Fruit fly (Drosophila melanogaster) whole organism, embryonic: ENCODE measurements around the gene Or65a.

Source experiments
- Ada2b ChIP-seq: fragments of 200-800 bp; sonication (Bioruptor generic); IDR thresholded peaks from 2 replicates; pipeline ENCODE4 v1.3.6; 2022; ENCODE audit warnings: missing biosample characterization, missing genetic modification characterization
- Antp ChIP-seq: fragments of 200-800 bp; sonication (Bioruptor generic); optimal IDR thresholded peaks from 3 replicates; lab custom pipeline; 2016; ENCODE audit warnings: missing biosample characterization, missing genetic modification characterization
- CG11247 ChIP-seq: fragments of 200-800 bp; sonication (Bioruptor generic); IDR thresholded peaks from 2 replicates; pipeline ENCODE4 v1.3.6; 2022; ENCODE audit warnings: missing biosample characterization, missing genetic modification characterization
- CG11504 ChIP-seq: fragments of 200-800 bp; sonication (Bioruptor generic); optimal IDR thresholded peaks from 3 replicates; lab custom pipeline; 2019; ENCODE audit warnings: missing biosample characterization, mild to moderate bottlenecking, missing genetic modification characterization, moderate library complexity
- CG14050 ChIP-seq: fragments of 200-800 bp; sonication (Bioruptor generic); IDR thresholded peaks from 3 replicates; pipeline ENCODE4 v1.3.6; 2022; ENCODE audit warnings: missing biosample characterization, missing genetic modification characterization
- CG15269 ChIP-seq: fragments of 200-800 bp; sonication (Bioruptor generic); optimal IDR thresholded peaks from 2 replicates; lab custom pipeline; 2018; ENCODE audit warnings: missing biosample characterization, mild to moderate bottlenecking, missing genetic modification characterization, moderate library complexity
- CG15514 ChIP-seq: fragments of 200-800 bp; sonication (Bioruptor generic); optimal IDR thresholded peaks from 3 replicates; lab custom pipeline; 2017; ENCODE audit warnings: missing biosample characterization, missing genetic modification characterization, mild to moderate bottlenecking, moderate library complexity, missing genetic modification reagents
- CG17385 ChIP-seq: fragments of 200-800 bp; sonication (Bioruptor generic); optimal IDR thresholded peaks from 3 replicates; lab custom pipeline; 2018; ENCODE audit warnings: missing biosample characterization, mild to moderate bottlenecking, missing genetic modification characterization
- CG18599 ChIP-seq: fragments of 200-800 bp; sonication (Bioruptor generic); optimal IDR thresholded peaks from 3 replicates; lab custom pipeline; 2017; ENCODE audit warnings: missing biosample characterization, missing genetic modification characterization, mild to moderate bottlenecking, moderate library complexity, missing genetic modification reagents
- CG18764 ChIP-seq: fragments of 200-800 bp; sonication (Bioruptor generic); optimal IDR thresholded peaks from 3 replicates; lab custom pipeline; 2016; ENCODE audit warnings: missing biosample characterization, missing genetic modification characterization
- CG2120 ChIP-seq: fragments of 200-800 bp; sonication (Bioruptor generic); optimal IDR thresholded peaks from 3 replicates; lab custom pipeline; 2016; ENCODE audit warnings: missing biosample characterization, missing genetic modification characterization
- CG2678 ChIP-seq: fragments of 200-800 bp; sonication (Bioruptor generic); optimal IDR thresholded peaks from 3 replicates; lab custom pipeline; 2019; ENCODE audit warnings: missing biosample characterization, mild to moderate bottlenecking, missing genetic modification characterization, moderate library complexity
- CG32532 ChIP-seq: fragments of 200-800 bp; sonication (Bioruptor generic); IDR thresholded peaks from 2 replicates; pipeline ENCODE4 v1.3.6; 2022; ENCODE audit warnings: missing biosample characterization, missing genetic modification characterization
- CG6683 ChIP-seq: fragments of 200-800 bp; sonication (Bioruptor generic); optimal IDR thresholded peaks from 2 replicates; lab custom pipeline; 2017; ENCODE audit warnings: missing biosample characterization, mild to moderate bottlenecking, missing genetic modification characterization, missing genetic modification reagents
- CG7357 ChIP-seq: fragments of 200-800 bp; sonication (Bioruptor generic); IDR thresholded peaks from 3 replicates; pipeline ENCODE4 v1.3.6; 2022; ENCODE audit warnings: missing biosample characterization, missing genetic modification characterization
- CG7556 ChIP-seq: fragments of 200-800 bp; sonication (Bioruptor generic); optimal IDR thresholded peaks from 2 replicates; lab custom pipeline; 2017; ENCODE audit warnings: missing biosample characterization, mild to moderate bottlenecking, missing genetic modification characterization
- CG8290 ChIP-seq, 3 experiments: fragments of 200-800 bp; sonication (Bioruptor generic); optimal IDR thresholded peaks; 2 replicates each; lab custom pipeline; 2016 to 2019; ENCODE audit warnings: missing biosample characterization in 3 of 3, missing genetic modification characterization in 3 of 3, mild to moderate bottlenecking in 2 of 3, moderate library complexity in 1 of 3
- CG9797 ChIP-seq: fragments of 200-800 bp; sonication (Bioruptor generic); optimal IDR thresholded peaks from 3 replicates; lab custom pipeline; 2018; ENCODE audit warnings: missing biosample characterization, mild to moderate bottlenecking, missing genetic modification characterization
- CoRest ChIP-seq: fragments of 200-800 bp; sonication (Bioruptor generic); optimal IDR thresholded peaks from 3 replicates; lab custom pipeline; 2018; ENCODE audit warnings: missing biosample characterization, mild to moderate bottlenecking, missing genetic modification characterization, moderate library complexity
- Fer3 ChIP-seq: fragments of 200-800 bp; sonication (Bioruptor generic); optimal IDR thresholded peaks from 2 replicates; lab custom pipeline; 2018; ENCODE audit warnings: missing biosample characterization, mild to moderate bottlenecking, missing genetic modification characterization, moderate library complexity
- H2.0 ChIP-seq: fragments of 200-800 bp; sonication (Bioruptor generic); IDR thresholded peaks from 2 replicates; pipeline ENCODE4 v1.3.6; 2022; ENCODE audit warnings: missing biosample characterization, missing genetic modification characterization
- Hr51 ChIP-seq, 2 experiments: fragments of 200-800 bp; sonication (Bioruptor generic); optimal IDR thresholded peaks; 2 replicates in 1 of 2; 3 replicates in 1 of 2; lab custom pipeline; 2016 to 2018; ENCODE audit warnings: missing biosample characterization in 2 of 2, missing genetic modification characterization in 2 of 2, mild to moderate bottlenecking in 1 of 2, moderate library complexity in 1 of 2
- Med ChIP-seq: fragments of 200-800 bp; sonication (Bioruptor generic); peaks from one replicate; lab custom pipeline; 2016; ENCODE audit warnings: missing biosample characterization, missing genetic modification characterization, mild to moderate bottlenecking, inconsistent platforms, moderate library complexity
- Ptx1 ChIP-seq: fragments of 200-800 bp; sonication (Bioruptor generic); IDR thresholded peaks from 2 replicates; pipeline ENCODE4 v1.3.6; 2022; ENCODE audit warnings: missing biosample characterization, missing genetic modification characterization
- Sox102F ChIP-seq: fragments of 200-800 bp; sonication (Bioruptor generic); optimal IDR thresholded peaks from 2 replicates; lab custom pipeline; 2018; ENCODE audit warnings: missing biosample characterization, mild to moderate bottlenecking, missing genetic modification characterization, moderate library complexity
- Spps ChIP-seq: fragments of 200-800 bp; sonication (Bioruptor generic); optimal IDR thresholded peaks from 2 replicates; lab custom pipeline; 2018; ENCODE audit warnings: missing biosample characterization, mild to moderate bottlenecking, missing genetic modification characterization
- bsh ChIP-seq, 2 experiments: fragments of 200-800 bp; sonication (Bioruptor generic); optimal IDR thresholded peaks; 2 replicates each; lab custom pipeline; 2017 to 2018; ENCODE audit warnings: mild to moderate bottlenecking in 2 of 2, missing biosample characterization in 2 of 2, missing genetic modification characterization in 2 of 2, moderate library complexity in 1 of 2
- dmrt99B ChIP-seq: fragments of 200-800 bp; sonication (Bioruptor generic); optimal IDR thresholded peaks from 2 replicates; lab custom pipeline; 2018; ENCODE audit warnings: missing biosample characterization, mild to moderate bottlenecking, missing genetic modification characterization, moderate library complexity
- exex ChIP-seq: fragments of 200-800 bp; sonication (Bioruptor generic); optimal IDR thresholded peaks from 4 replicates; lab custom pipeline; 2018; ENCODE audit warnings: missing biosample characterization, mild to moderate bottlenecking, missing genetic modification characterization, moderate library complexity
- fd102C ChIP-seq: fragments of 200-800 bp; sonication (Bioruptor generic); optimal IDR thresholded peaks from 2 replicates; lab custom pipeline; 2018; ENCODE audit warnings: missing biosample characterization, mild to moderate bottlenecking, missing genetic modification characterization, moderate library complexity
- gem ChIP-seq: fragments of 200-800 bp; sonication (Bioruptor generic); optimal IDR thresholded peaks from 2 replicates; lab custom pipeline; 2019; ENCODE audit warnings: missing biosample characterization, mild to moderate bottlenecking, missing genetic modification characterization, moderate library complexity
- grau ChIP-seq: fragments of 200-800 bp; optimal IDR thresholded peaks from 3 replicates; lab custom pipeline; 2019; ENCODE audit warnings: missing biosample characterization, mild to moderate bottlenecking, missing genetic modification characterization, moderate library complexity
- prd ChIP-seq, 3 experiments: fragments of >200 bp in 2 of 3; fragments of 200-800 bp in 1 of 3; sonication (Bioruptor generic) in 1 of 3; optimal IDR thresholded peaks in 2 of 3; IDR thresholded peaks in 1 of 3; 2 replicates in 2 of 3; 3 replicates in 1 of 3; pipeline versions ENCODE4 v1.3.6 to Lab custom; 2017 to 2022; ENCODE audit warnings: missing biosample characterization in 1 of 3, missing genetic modification characterization in 1 of 3
- ro ChIP-seq: fragments of 200-800 bp; sonication (Bioruptor generic); IDR thresholded peaks from 2 replicates; pipeline ENCODE4 v1.3.6; 2022; ENCODE audit warnings: missing biosample characterization, missing genetic modification characterization
- row ChIP-seq: fragments of 200-800 bp; sonication (Bioruptor generic); IDR thresholded peaks from 3 replicates; pipeline ENCODE4 v1.3.6; 2022; ENCODE audit warnings: missing biosample characterization, missing genetic modification characterization
- scrt ChIP-seq: fragments of 200-800 bp; sonication (Bioruptor generic); optimal IDR thresholded peaks from 2 replicates; lab custom pipeline; 2018; ENCODE audit warnings: missing biosample characterization, mild to moderate bottlenecking, missing genetic modification characterization, moderate library complexity
- slbo ChIP-seq: fragments of 200-800 bp; sonication (Bioruptor generic); IDR thresholded peaks from 2 replicates; pipeline ENCODE4 v1.3.6; 2022; ENCODE audit warnings: missing biosample characterization, missing genetic modification characterization
- slou ChIP-seq: fragments of 200-800 bp; sonication (Bioruptor generic); optimal IDR thresholded peaks from 3 replicates; lab custom pipeline; 2016; ENCODE audit warnings: missing biosample characterization, missing genetic modification characterization
- tio ChIP-seq: fragments of 200-800 bp; sonication (Bioruptor generic); optimal IDR thresholded peaks from 2 replicates; lab custom pipeline; 2017; ENCODE audit warnings: missing biosample characterization, missing genetic modification characterization, inconsistent platforms
- tll ChIP-seq, 2 experiments: fragments of 200-800 bp in 1 of 2; fragments of >200 bp in 1 of 2; sonication (Bioruptor generic) in 1 of 2; optimal IDR thresholded peaks; 2 replicates each; lab custom pipeline; 2017 to 2019; ENCODE audit warnings: missing biosample characterization in 2 of 2, missing genetic modification characterization in 2 of 2, mild to moderate bottlenecking in 1 of 2, moderate library complexity in 1 of 2
- trh ChIP-seq: fragments of 200-800 bp; sonication (Bioruptor generic); optimal IDR thresholded peaks from 2 replicates; lab custom pipeline; 2016; ENCODE audit warnings: missing biosample characterization, missing genetic modification characterization

The Or65a gene

dm6 chr3L:6344243-6344642 is 23.8 kb downstream of the Or65a start:
- no peak for TF ChIP-seq ro
- peak; percentile 17 for TF ChIP-seq CG11504 (tag; lab: Kevin White, UChicago)
- no peak for TF ChIP-seq CG18764 (GFP tag; lab: Kevin White, UChicago)
- peak in 1 of 2 experiments; percentile 6 for TF ChIP-seq bsh (GFP tag; optimal IDR thresholded peaks at IDR 0.05; lab: Kevin White, UChicago)
- peak; percentile 77 for TF ChIP-seq Med (GFP tag; lab: Kevin White, UChicago)
- TF ChIP-seq tio (GFP tag; lab: Kevin White, UChicago): no peak
- peak; percentile 21 for TF ChIP-seq grau
- TF ChIP-seq trh (GFP tag; lab: Kevin White, UChicago): no peak
- peak; percentile 5 for TF ChIP-seq Fer3 (tag; lab: Kevin White, UChicago)
- peak in 1 of 2 experiments; percentile 15 for TF ChIP-seq tll (GFP tag; optimal IDR thresholded peaks at IDR 0.05; lab: Kevin White, UChicago)
- no peak for TF ChIP-seq slou
- TF ChIP-seq H2.0 (GFP tag; lab: Robert Waterston, UW): no peak
- no peak for TF ChIP-seq CG9797 (GFP tag; lab: Kevin White, UChicago)
- no peak for TF ChIP-seq CG15514 (GFP tag; lab: Kevin White, UChicago)
- no peak for TF ChIP-seq CG6683 (GFP tag; lab: Kevin White, UChicago)
- TF ChIP-seq fd102C (GFP tag; lab: Kevin White, UChicago): no peak
- peak; percentile 15 for TF ChIP-seq Antp
- peak; percentile 15 for TF ChIP-seq CG15269 (tag; lab: Kevin White, UChicago)
- peak; percentile 16; the same call in 1 of the 2 replicates for TF ChIP-seq Ptx1
- TF ChIP-seq CG11247 (GFP tag; lab: Robert Waterston, UW): 0 out of 2 replicates have a peak, but pooled peaks have one; percentile 13
- peak; percentile 4 for TF ChIP-seq CG7556
- TF ChIP-seq exex (tag; lab: Kevin White, UChicago): no peak
- peak; percentile 33 for TF ChIP-seq CG2678 (tag; lab: Kevin White, UChicago)
- TF ChIP-seq CG2120 (GFP tag; lab: Kevin White, UChicago): peak; percentile 32
- TF ChIP-seq Ada2b: 0 out of 2 replicates have a peak, but pooled peaks have one; percentile 17
- TF ChIP-seq prd (optimal IDR thresholded peaks at IDR 0.05; lab: Kevin White, UChicago): no peak
- 0 out of 3 replicates have a peak, but pooled peaks have one; percentile 18 for TF ChIP-seq prd (GFP tag; IDR thresholded peaks at IDR 0.05; lab: Robert Waterston, UW)
- TF ChIP-seq CG7357: no peak
- no peak for TF ChIP-seq scrt (GFP tag; lab: Kevin White, UChicago)
- TF ChIP-seq Spps (tag; lab: Kevin White, UChicago): no peak
- TF ChIP-seq Hr51 (GFP tag; optimal IDR thresholded peaks at IDR 0.05; lab: Kevin White, UChicago): peak in 1 of 2 experiments; percentile 16
- TF ChIP-seq CG17385 (GFP tag; lab: Kevin White, UChicago): no peak
- TF ChIP-seq slbo: peak; percentile 11; the same call in 1 of the 2 replicates
- peak; percentile 25 for TF ChIP-seq CG18599
- TF ChIP-seq CoRest: no peak
- peak; percentile 33; the same call in 2 of the 3 replicates for TF ChIP-seq row
- no peak for TF ChIP-seq CG8290 (GFP tag; optimal IDR thresholded peaks at IDR 0.05; lab: Kevin White, UChicago)
- peak in 1 of 2 experiments; percentile 4 for TF ChIP-seq CG8290 (tag; optimal IDR thresholded peaks at IDR 0.05; lab: Kevin White, UChicago)
- peak; percentile 37 for TF ChIP-seq gem (tag; lab: Kevin White, UChicago)
- TF ChIP-seq dmrt99B (tag; lab: Kevin White, UChicago): peak; percentile 21
- no peak for TF ChIP-seq CG32532 (GFP tag; lab: Robert Waterston, UW)
- TF ChIP-seq CG14050 (GFP tag; lab: Robert Waterston, UW): no peak
- peak; percentile 16 for TF ChIP-seq Sox102F (GFP tag; lab: Kevin White, UChicago)
